Fruit fly (Drosophila melanogaster) whole organism, embryonic: ENCODE data around the gene mRpS18C.
A peak's percentile ranks its signal among the peaks of the same experiment; 100 is the strongest.

Experiments used
- Aef1 ChIP-seq: fragments of 200-800 bp; sonication (Bioruptor generic); IDR thresholded peaks from 3 replicates; pipeline ENCODE4 v1.3.6; 2022; ENCODE audit warnings: missing biosample characterization, missing genetic modification characterization
- Atf6 ChIP-seq: fragments of 200-800 bp; sonication (Bioruptor generic); IDR thresholded peaks from 2 replicates; pipeline ENCODE4 v1.3.6; 2022; ENCODE audit warnings: missing biosample characterization, missing genetic modification characterization
- CG10267 ChIP-seq: fragments of 200-800 bp; sonication (Bioruptor generic); optimal IDR thresholded peaks from 2 replicates; lab custom pipeline; 2018; ENCODE audit warnings: missing biosample characterization, mild to moderate bottlenecking, missing genetic modification characterization, moderate library complexity
- CG10274 ChIP-seq: fragments of 200-800 bp; sonication (Bioruptor generic); optimal IDR thresholded peaks from 3 replicates; lab custom pipeline; 2017; ENCODE audit warnings: missing biosample characterization, mild to moderate bottlenecking, missing genetic modification characterization
- CG11696 ChIP-seq: fragments of 200-800 bp; sonication (Bioruptor generic); IDR thresholded peaks from 2 replicates; pipeline ENCODE4 v1.3.6; 2022; ENCODE audit warnings: missing biosample characterization, missing genetic modification characterization
- CG12219 ChIP-seq: fragments of 200-800 bp; sonication (Bioruptor generic); optimal IDR thresholded peaks from 3 replicates; lab custom pipeline; 2018; ENCODE audit warnings: missing biosample characterization, mild to moderate bottlenecking, missing genetic modification characterization
- CG16779 ChIP-seq: fragments of 200-800 bp; sonication (Bioruptor generic); IDR thresholded peaks from 2 replicates; pipeline ENCODE4 v1.3.6; 2022; ENCODE audit warnings: missing biosample characterization, missing genetic modification characterization
- CG18476 ChIP-seq: fragments of 200-800 bp; sonication (Bioruptor generic); optimal IDR thresholded peaks from 2 replicates; lab custom pipeline; 2016; ENCODE audit warnings: missing biosample characterization, mild to moderate bottlenecking, missing genetic modification characterization
- CG2712 ChIP-seq: fragments of 200-800 bp; optimal IDR thresholded peaks from 3 replicates; lab custom pipeline; 2019; ENCODE audit warnings: missing biosample characterization, mild to moderate bottlenecking, missing genetic modification characterization, moderate library complexity
- CG31388 ChIP-seq: fragments of 200-800 bp; sonication (Bioruptor generic); optimal IDR thresholded peaks from 2 replicates; lab custom pipeline; 2016; ENCODE audit warnings: missing biosample characterization, missing genetic modification characterization
- CG34224 ChIP-seq: fragments of 200-800 bp; sonication (Bioruptor generic); IDR thresholded peaks from 3 replicates; pipeline ENCODE4 v1.3.6; 2022; ENCODE audit warnings: missing biosample characterization, missing genetic modification characterization; ENCODE audit not compliant: partially characterized antibody
- CG3995 ChIP-seq: fragments of 200-800 bp; sonication (Bioruptor generic); optimal IDR thresholded peaks from 3 replicates; lab custom pipeline; 2016; ENCODE audit warnings: missing biosample characterization, missing genetic modification characterization
- CG42726 ChIP-seq: fragments of 200-800 bp; sonication (Bioruptor generic); IDR thresholded peaks from 2 replicates; pipeline ENCODE4 v1.3.6; 2022; ENCODE audit warnings: missing biosample characterization, missing genetic modification characterization; ENCODE audit not compliant: partially characterized antibody
- CG4360 ChIP-seq: fragments of 200-800 bp; sonication (Bioruptor generic); IDR thresholded peaks from 2 replicates; pipeline ENCODE4 v1.3.6; 2022; ENCODE audit warnings: missing biosample characterization, missing genetic modification characterization
- CG4730 ChIP-seq: fragments of 200-800 bp; sonication (Bioruptor generic); IDR thresholded peaks from 2 replicates; pipeline ENCODE4 v1.3.6; 2022; ENCODE audit warnings: missing biosample characterization, missing genetic modification characterization
- CG6854 ChIP-seq: fragments of 200-800 bp; sonication (Bioruptor generic); optimal IDR thresholded peaks from 3 replicates; lab custom pipeline; 2017; ENCODE audit warnings: missing biosample characterization, mild to moderate bottlenecking, missing genetic modification characterization
- CG7963 ChIP-seq: fragments of 200-800 bp; sonication (Bioruptor generic); IDR thresholded peaks from 3 replicates; pipeline ENCODE4 v1.3.6; 2022; ENCODE audit warnings: missing biosample characterization, missing genetic modification characterization; ENCODE audit not compliant: partially characterized antibody
- CG8388 ChIP-seq: fragments of 200-800 bp; sonication (Bioruptor generic); optimal IDR thresholded peaks from 2 replicates; lab custom pipeline; 2019; ENCODE audit warnings: missing biosample characterization, mild to moderate bottlenecking, missing genetic modification characterization, moderate library complexity
- CG8924 ChIP-seq: fragments of 200-800 bp; optimal IDR thresholded peaks from 3 replicates; lab custom pipeline; 2019; ENCODE audit warnings: missing biosample characterization, mild to moderate bottlenecking, missing genetic modification characterization, moderate library complexity
- CTCF ChIP-seq: fragments of 200-800 bp; sonication (Bioruptor generic); optimal IDR thresholded peaks from 2 replicates; lab custom pipeline; 2017; ENCODE audit warnings: missing biosample characterization, mild to moderate bottlenecking, missing genetic modification characterization, moderate library complexity
- D ChIP-seq, 2 experiments: fragments of 200-800 bp in 1 of 2; fragments of >200 bp in 1 of 2; sonication (Bioruptor generic) in 1 of 2; optimal IDR thresholded peaks; 2 replicates in 1 of 2; 3 replicates in 1 of 2; lab custom pipeline; 2017; ENCODE audit warnings: mild to moderate bottlenecking in 1 of 2, missing biosample characterization in 1 of 2, missing genetic modification characterization in 1 of 2, missing genetic modification reagents in 1 of 2
- Deaf1 ChIP-seq: fragments of 200-800 bp; optimal IDR thresholded peaks from 3 replicates; lab custom pipeline; 2019; ENCODE audit warnings: missing biosample characterization, mild to moderate bottlenecking, missing genetic modification characterization, moderate library complexity
- Dref ChIP-seq: fragments of 200-800 bp; sonication (Bioruptor generic); IDR thresholded peaks from 2 replicates; pipeline ENCODE4 v1.3.6; 2022; ENCODE audit warnings: missing biosample characterization, missing genetic modification characterization
- E2f2 ChIP-seq: fragments of 200-800 bp; sonication (Bioruptor generic); IDR thresholded peaks from 2 replicates; pipeline ENCODE4 v1.3.6; 2022; ENCODE audit warnings: missing biosample characterization, missing genetic modification characterization
- H2.0 ChIP-seq: fragments of 200-800 bp; sonication (Bioruptor generic); IDR thresholded peaks from 2 replicates; pipeline ENCODE4 v1.3.6; 2022; ENCODE audit warnings: missing biosample characterization, missing genetic modification characterization
- Hr78 ChIP-seq, 2 experiments: fragments of 200-800 bp in 1 of 2; fragments of >200 bp in 1 of 2; sonication (Bioruptor generic) in 1 of 2; optimal IDR thresholded peaks; 2 replicates each; lab custom pipeline; 2017 to 2019; ENCODE audit warnings: missing biosample characterization in 2 of 2, missing genetic modification characterization in 2 of 2, mild to moderate bottlenecking in 1 of 2, moderate library complexity in 1 of 2
- NfI ChIP-seq: fragments of 200-800 bp; sonication (Bioruptor generic); optimal IDR thresholded peaks from 3 replicates; lab custom pipeline; 2018; ENCODE audit warnings: missing biosample characterization, mild to moderate bottlenecking, missing genetic modification characterization, moderate library complexity
- Sry-δ ChIP-seq: fragments of 200-800 bp; sonication (Bioruptor generic); optimal IDR thresholded peaks from 2 replicates; lab custom pipeline; 2016; ENCODE audit warnings: missing biosample characterization, missing genetic modification characterization
- bbx ChIP-seq: fragments of 200-800 bp; sonication (Bioruptor generic); IDR thresholded peaks from 2 replicates; pipeline ENCODE4 v1.3.6; 2022; ENCODE audit warnings: missing biosample characterization, missing genetic modification characterization; ENCODE audit not compliant: partially characterized antibody
- cwo ChIP-seq: fragments of 200-800 bp; sonication (Bioruptor generic); optimal IDR thresholded peaks from 3 replicates; lab custom pipeline; 2017; ENCODE audit warnings: missing biosample characterization, missing genetic modification characterization, mild to moderate bottlenecking, moderate library complexity, missing genetic modification reagents
- dimm ChIP-seq: fragments of 200-800 bp; sonication (Bioruptor generic); IDR thresholded peaks from 2 replicates; pipeline ENCODE4 v1.3.6; 2022; ENCODE audit warnings: missing biosample characterization, missing genetic modification characterization
- exex ChIP-seq: fragments of 200-800 bp; sonication (Bioruptor generic); optimal IDR thresholded peaks from 4 replicates; lab custom pipeline; 2018; ENCODE audit warnings: missing biosample characterization, mild to moderate bottlenecking, missing genetic modification characterization, moderate library complexity
- gcm2 ChIP-seq: fragments of 200-800 bp; sonication (Bioruptor generic); optimal IDR thresholded peaks from 2 replicates; lab custom pipeline; 2016; ENCODE audit warnings: missing biosample characterization, missing genetic modification characterization
- gfzf ChIP-seq: fragments of 200-800 bp; sonication (Bioruptor generic); optimal IDR thresholded peaks from 2 replicates; lab custom pipeline; 2016; ENCODE audit warnings: missing biosample characterization, mild to moderate bottlenecking, missing genetic modification characterization, moderate library complexity
- hbn ChIP-seq: fragments of 200-800 bp; sonication (Bioruptor generic); IDR thresholded peaks from 2 replicates; pipeline ENCODE4 v1.3.6; 2022; ENCODE audit warnings: missing biosample characterization, missing genetic modification characterization; ENCODE audit not compliant: partially characterized antibody
- row ChIP-seq: fragments of 200-800 bp; sonication (Bioruptor generic); IDR thresholded peaks from 3 replicates; pipeline ENCODE4 v1.3.6; 2022; ENCODE audit warnings: missing biosample characterization, missing genetic modification characterization
- scrt ChIP-seq: fragments of 200-800 bp; sonication (Bioruptor generic); optimal IDR thresholded peaks from 2 replicates; lab custom pipeline; 2018; ENCODE audit warnings: missing biosample characterization, mild to moderate bottlenecking, missing genetic modification characterization, moderate library complexity
- sna ChIP-seq: fragments of 200-800 bp; sonication (Bioruptor generic); IDR thresholded peaks from 2 replicates; pipeline ENCODE4 v1.3.6; 2022; ENCODE audit warnings: missing biosample characterization, missing genetic modification characterization; ENCODE audit not compliant: partially characterized antibody
- yki ChIP-seq: fragments of >200 bp; optimal IDR thresholded peaks from 3 replicates; lab custom pipeline; 2018

The mRpS18C gene

dm6 chr3R:30424993-30425392, 1.2 kb downstream of the mRpS18C start, which contains the start of gene CG15536 (continued):
- TF ChIP-seq sna = peak; percentile 49; the same call in 1 of the 2 replicates
- no peak for TF ChIP-seq CG16779 (GFP tag; lab: Robert Waterston, UW)
- TF ChIP-seq yki = no peak
- peak; percentile 22 for TF ChIP-seq gfzf (GFP tag; lab: Kevin White, UChicago)
- TF ChIP-seq dimm (GFP tag; lab: Robert Waterston, UW) = no peak
- TF ChIP-seq CG12219 (GFP tag; lab: Kevin White, UChicago) = no peak
- no peak for TF ChIP-seq CG31388 (GFP tag; lab: Kevin White, UChicago)
- peak; percentile 87 for TF ChIP-seq Dref (GFP tag; lab: Robert Waterston, UW)
- no peak for TF ChIP-seq CG8924 (tag; lab: Kevin White, UChicago)
- no peak for TF ChIP-seq Sry-δ (GFP tag; lab: Kevin White, UChicago)
- peak; percentile 46; the same call in 1 of the 3 replicates for TF ChIP-seq CG7963 (GFP tag; lab: Robert Waterston, UW)
- peak; percentile 0 for TF ChIP-seq NfI (GFP tag; lab: Kevin White, UChicago)
- peak; percentile 76 for TF ChIP-seq CG34224
- TF ChIP-seq CG18476 (GFP tag; lab: Kevin White, UChicago) = no peak
- TF ChIP-seq CG10274 (GFP tag; lab: Kevin White, UChicago) = no peak
- no peak for TF ChIP-seq CG4360 (GFP tag; lab: Robert Waterston, UW)
- TF ChIP-seq CTCF = peak; percentile 98
- TF ChIP-seq Hr78 (GFP tag; optimal IDR thresholded peaks at IDR 0.05; lab: Kevin White, UChicago) = no peak
- TF ChIP-seq CG3995 (GFP tag; lab: Kevin White, UChicago) = peak; percentile 6
- peak; percentile 68 for TF ChIP-seq CG10267
- TF ChIP-seq, all 482 proteins: peak for 64

dm6 chr3R:30425622-30426021, 1.8 kb downstream of the mRpS18C start:
- TF ChIP-seq bbx (GFP tag; lab: Robert Waterston, UW) (no peak), Aef1 (GFP tag; lab: Robert Waterston, UW) (no peak), H2.0 (no peak), exex (tag; lab: Kevin White, UChicago) (peak; percentile 10), CG3995 (GFP tag; lab: Kevin White, UChicago) (peak; percentile 72), E2f2 (GFP tag; lab: Robert Waterston, UW) (no peak), Atf6 (no peak), scrt (GFP tag; lab: Kevin White, UChicago) (no peak), CG2712 (tag; lab: Kevin White, UChicago) (no peak), CG6854 (GFP tag; lab: Kevin White, UChicago) (no peak), CG11696 (GFP tag; lab: Robert Waterston, UW) (no peak), CG8388 (GFP tag; lab: Kevin White, UChicago) (peak; percentile 19), row (GFP tag; lab: Robert Waterston, UW) (peak; percentile 17; the same call in 1 of the 3 replicates), CG42726 (0 out of 2 replicates have a peak, but pooled peaks have one; percentile 4), cwo (GFP tag; lab: Kevin White, UChicago) (peak; percentile 78), gcm2 (GFP tag; lab: Kevin White, UChicago) (no peak)
- TF ChIP-seq, all 482 proteins: peak for 6

- TF ChIP-seq Deaf1 (tag; lab: Kevin White, UChicago) (no peak), D (optimal IDR thresholded peaks at IDR 0.05; lab: Kevin White, UChicago) (no peak), D (GFP tag; optimal IDR thresholded peaks at IDR 0.05; lab: Kevin White, UChicago) (no peak), CG4730 (GFP tag; lab: Robert Waterston, UW) (no peak), hbn (GFP tag; lab: Robert Waterston, UW) (no peak)
Measured at dm6 chr3R:30426626-30427025, 2.9 kb downstream of the mRpS18C start.
